Worm (Caenorhabditis elegans): ENCODE data around the gene Y38C1BA.4.

Y38C1BA.4 gene

DNA sequence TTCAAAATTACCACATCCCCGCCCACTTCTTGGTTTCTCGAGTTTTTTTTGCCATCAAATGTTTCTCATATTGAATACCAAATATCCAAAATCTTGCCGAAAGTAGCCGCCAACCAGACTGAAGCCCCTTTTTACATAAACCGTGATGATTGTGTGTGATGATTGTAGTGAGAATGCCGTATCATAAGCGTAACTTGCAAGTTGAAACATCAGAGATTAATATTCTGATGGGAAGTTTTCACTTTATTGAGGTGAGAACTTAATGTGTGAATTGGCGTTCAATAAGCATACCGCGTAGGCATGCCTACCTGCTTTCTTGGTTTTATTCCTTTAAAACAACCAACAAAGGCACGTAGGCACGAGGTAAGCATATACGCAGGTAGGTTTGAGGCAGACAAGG is at the start of gene Y38C1BA.4:
TSS of gene Y38C1BA.4 (plus strand) at position 301 of the 400 bp plus-strand sequence.
- TF ChIP-seq tab-1 (GFP tag; IDR thresholded peaks at IDR 0.05), result no peak
- no peak for TF ChIP-seq klf-2 (GFP tag; conservative IDR thresholded peaks at IDR 0.05)
- TF ChIP-seq cog-1 (tag; optimal IDR thresholded peaks at IDR 0.05), result no peak
- TF ChIP-seq flt-1 (GFP tag; IDR thresholded peaks at IDR 0.05), result no peak
- TF ChIP-seq ref-1 (GFP tag; conservative IDR thresholded peaks at IDR 0.05), result no peak
- TF ChIP-seq med-1 (GFP tag; optimal IDR thresholded peaks at IDR 0.05; ENCODE audit: insufficient read depth), result no peak
- TF ChIP-seq ztf-23 (GFP tag; IDR thresholded peaks at IDR 0.05), result no peak

DNA sequence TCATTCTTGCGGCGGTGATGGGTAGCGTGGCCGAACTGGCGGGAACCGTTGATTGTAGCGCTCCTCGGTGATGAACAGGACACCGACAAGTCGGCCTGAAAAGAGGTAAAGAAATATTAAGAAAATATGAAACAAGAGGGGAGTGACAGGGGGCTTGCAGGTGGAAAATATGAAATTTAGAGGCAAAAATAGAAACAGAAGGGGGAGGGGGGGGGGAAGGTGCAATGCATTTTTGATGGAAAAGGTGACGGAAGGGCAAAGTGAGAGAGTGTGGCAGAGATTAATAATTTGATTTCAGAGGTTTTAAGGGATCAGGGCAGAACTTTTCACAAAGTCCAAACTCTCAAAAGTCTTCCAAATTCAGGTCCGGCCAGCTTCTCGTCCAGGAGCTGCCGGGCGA is 40.1 kb upstream of the Y38C1BA.4 start, which contains the start of gene frpr-19:
TSS of gene frpr-19 (minus strand) at position 101 of the 400 bp plus-strand sequence.
- TF ChIP-seq med-1 (GFP tag; optimal IDR thresholded peaks at IDR 0.05; ENCODE audit: insufficient read depth), result no peak
- no peak for TF ChIP-seq flt-1 (GFP tag; IDR thresholded peaks at IDR 0.05)
- TF ChIP-seq cog-1 (tag; optimal IDR thresholded peaks at IDR 0.05), result no peak
- TF ChIP-seq klf-2 (GFP tag; conservative IDR thresholded peaks at IDR 0.05), result no peak
- TF ChIP-seq ref-1 (GFP tag; conservative IDR thresholded peaks at IDR 0.05), result no peak
- no peak for TF ChIP-seq tab-1 (GFP tag; IDR thresholded peaks at IDR 0.05)
- TF ChIP-seq ztf-23 (GFP tag; IDR thresholded peaks at IDR 0.05), result no peak

DNA sequence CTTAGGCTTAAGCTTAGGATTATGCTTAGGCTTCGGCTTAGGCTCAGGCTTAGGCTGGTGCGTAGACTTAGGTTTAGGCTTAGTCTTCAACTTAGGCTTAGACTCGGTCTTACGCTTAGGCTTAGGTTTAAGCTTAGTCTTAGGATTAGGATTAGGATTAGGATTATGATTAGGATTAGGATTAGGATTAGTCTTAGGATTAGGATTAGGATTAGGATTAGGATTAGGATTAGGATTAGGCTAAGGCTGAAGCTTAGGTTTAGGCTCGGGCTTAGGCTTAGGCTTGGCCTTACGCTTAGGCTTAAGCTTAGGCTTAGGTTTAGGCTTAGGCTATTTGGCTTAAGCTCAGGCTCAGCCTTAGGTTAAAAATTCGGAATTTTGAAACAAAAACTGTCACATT is 36.5 kb upstream of the Y38C1BA.4 start:
- TF ChIP-seq klf-2 (GFP tag; conservative IDR thresholded peaks at IDR 0.05) (no peak), tab-1 (GFP tag; IDR thresholded peaks at IDR 0.05) (no peak), ztf-23 (GFP tag; IDR thresholded peaks at IDR 0.05) (no peak), ref-1 (GFP tag; conservative IDR thresholded peaks at IDR 0.05) (no peak), med-1 (GFP tag; optimal IDR thresholded peaks at IDR 0.05; ENCODE audit: insufficient read depth) (no peak), flt-1 (GFP tag; IDR thresholded peaks at IDR 0.05) (no peak), T22C8.4 (GFP tag; IDR thresholded peaks at IDR 0.05) (no peak), ztf-29 (GFP tag; IDR thresholded peaks at IDR 0.05) (0 out of 2 replicates have a peak, but pooled peaks have one; percentile 5), cog-1 (tag; optimal IDR thresholded peaks at IDR 0.05) (no peak)

DNA sequence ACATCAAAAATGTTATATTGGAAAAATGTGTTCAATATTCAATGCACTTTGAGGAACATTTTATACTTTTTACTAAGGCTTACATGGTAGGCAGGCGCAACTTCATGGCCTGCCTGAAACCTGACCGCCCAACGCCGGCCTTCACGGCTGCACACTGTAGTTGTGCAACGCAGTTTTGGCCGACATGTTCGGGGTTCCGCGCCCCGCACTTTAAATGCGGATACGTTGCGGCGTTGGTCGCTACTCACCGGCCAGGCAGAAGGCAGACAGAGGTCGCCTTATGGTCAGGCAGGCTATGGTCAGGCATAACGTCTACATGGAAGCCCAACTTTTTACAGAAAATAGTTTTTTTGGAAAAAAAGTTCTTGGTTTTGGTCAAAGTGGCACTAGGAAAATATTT is 31.0 kb upstream of the Y38C1BA.4 start:
- TF ChIP-seq med-1 (GFP tag; optimal IDR thresholded peaks at IDR 0.05; ENCODE audit: insufficient read depth) (no peak), klf-2 (GFP tag; conservative IDR thresholded peaks at IDR 0.05) (no peak), T22C8.4 (GFP tag; IDR thresholded peaks at IDR 0.05) (no peak), tab-1 (GFP tag; IDR thresholded peaks at IDR 0.05) (no peak), ref-1 (GFP tag; conservative IDR thresholded peaks at IDR 0.05) (no peak), ztf-29 (GFP tag; IDR thresholded peaks at IDR 0.05) (no peak)

DNA sequence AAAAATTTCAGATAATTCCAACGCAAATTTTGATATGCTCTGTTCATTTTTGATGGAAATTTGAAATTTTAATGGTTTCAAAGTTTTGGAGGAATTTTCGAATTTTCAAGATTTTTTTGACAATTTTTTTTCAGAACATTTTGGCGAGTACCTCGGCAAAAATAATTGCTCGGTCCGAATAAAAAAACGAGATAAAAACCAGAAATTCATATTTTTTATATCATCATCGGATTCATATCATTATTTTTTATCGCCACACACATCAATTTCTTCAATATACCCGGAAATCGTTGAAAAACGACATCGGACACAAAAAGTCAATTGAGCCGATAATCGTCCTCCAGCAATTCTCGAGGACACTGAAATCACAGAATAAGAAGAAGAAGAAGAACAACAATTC is 29.9 kb upstream of the Y38C1BA.4 start:
- TF ChIP-seq med-1 (GFP tag; optimal IDR thresholded peaks at IDR 0.05; ENCODE audit: insufficient read depth) (no peak), flt-1 (GFP tag; IDR thresholded peaks at IDR 0.05) (no peak), T22C8.4 (GFP tag; IDR thresholded peaks at IDR 0.05) (no peak), cog-1 (tag; optimal IDR thresholded peaks at IDR 0.05) (no peak), tab-1 (GFP tag; IDR thresholded peaks at IDR 0.05) (no peak), ztf-29 (GFP tag; IDR thresholded peaks at IDR 0.05) (no peak), klf-2 (GFP tag; conservative IDR thresholded peaks at IDR 0.05) (no peak), ref-1 (GFP tag; conservative IDR thresholded peaks at IDR 0.05) (no peak), ztf-23 (GFP tag; IDR thresholded peaks at IDR 0.05) (no peak)

DNA sequence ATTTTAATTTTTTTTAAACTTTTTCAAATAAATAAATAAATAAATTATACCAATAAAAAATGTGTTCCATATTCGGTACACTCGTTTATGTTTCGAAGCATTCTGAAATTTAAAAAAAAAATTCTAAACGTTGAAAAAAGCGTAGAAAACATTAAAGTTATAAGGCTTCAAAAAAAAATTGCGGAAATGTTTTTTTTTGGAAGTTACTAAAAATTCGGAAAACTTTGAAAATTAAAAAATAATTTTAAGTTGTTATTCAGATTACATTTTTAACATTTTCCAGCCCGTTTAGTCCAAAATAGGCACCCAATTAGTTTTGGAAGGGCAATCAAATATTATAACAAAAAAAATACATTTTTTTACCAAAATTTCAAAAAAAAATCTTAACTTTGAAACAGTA is 17.8 kb upstream of the Y38C1BA.4 start, which contains the start of gene Y38C1BA.1:
TSS of gene Y38C1BA.1 (minus strand) at position 101 of the 400 bp plus-strand sequence.
- TF ChIP-seq flt-1 (GFP tag; IDR thresholded peaks at IDR 0.05) (no peak), cog-1 (tag; optimal IDR thresholded peaks at IDR 0.05) (no peak), tab-1 (GFP tag; IDR thresholded peaks at IDR 0.05) (no peak), ref-1 (GFP tag; conservative IDR thresholded peaks at IDR 0.05) (no peak), klf-2 (GFP tag; conservative IDR thresholded peaks at IDR 0.05) (no peak), T22C8.4 (GFP tag; IDR thresholded peaks at IDR 0.05) (no peak), ztf-29 (GFP tag; IDR thresholded peaks at IDR 0.05) (no peak), med-1 (GFP tag; optimal IDR thresholded peaks at IDR 0.05; ENCODE audit: insufficient read depth) (no peak), ztf-23 (GFP tag; IDR thresholded peaks at IDR 0.05) (no peak)

DNA sequence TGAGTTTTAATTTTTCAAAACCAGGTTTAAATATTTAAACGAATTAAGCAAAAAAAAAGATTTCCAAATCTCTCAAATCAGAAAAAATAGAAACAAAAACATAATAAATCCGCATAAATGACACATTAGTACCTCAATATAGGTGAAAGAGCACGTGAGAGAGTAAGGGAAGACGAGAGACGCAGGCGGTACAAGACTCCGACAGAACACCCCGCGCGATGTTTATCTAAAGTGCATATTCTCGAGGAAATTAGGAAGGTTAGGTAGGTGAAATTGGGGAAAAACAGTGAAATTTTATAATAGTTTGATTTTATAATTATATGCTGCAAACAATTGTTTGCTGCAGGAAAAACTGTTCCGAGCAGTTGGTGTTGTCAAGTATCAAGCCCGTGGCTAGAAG is 17.0 kb upstream of the Y38C1BA.4 start:
- TF ChIP-seq cog-1 (tag; optimal IDR thresholded peaks at IDR 0.05), result no peak
- no peak for TF ChIP-seq flt-1 (GFP tag; IDR thresholded peaks at IDR 0.05)
- no peak for TF ChIP-seq T22C8.4 (GFP tag; IDR thresholded peaks at IDR 0.05)
- no peak for TF ChIP-seq ztf-29 (GFP tag; IDR thresholded peaks at IDR 0.05)
- no peak for TF ChIP-seq tab-1 (GFP tag; IDR thresholded peaks at IDR 0.05)
- no peak for TF ChIP-seq ztf-23 (GFP tag; IDR thresholded peaks at IDR 0.05)
- no peak for TF ChIP-seq med-1 (GFP tag; optimal IDR thresholded peaks at IDR 0.05; ENCODE audit: insufficient read depth)
- TF ChIP-seq klf-2 (GFP tag; conservative IDR thresholded peaks at IDR 0.05), result no peak
- TF ChIP-seq ref-1 (GFP tag; conservative IDR thresholded peaks at IDR 0.05), result no peak

DNA sequence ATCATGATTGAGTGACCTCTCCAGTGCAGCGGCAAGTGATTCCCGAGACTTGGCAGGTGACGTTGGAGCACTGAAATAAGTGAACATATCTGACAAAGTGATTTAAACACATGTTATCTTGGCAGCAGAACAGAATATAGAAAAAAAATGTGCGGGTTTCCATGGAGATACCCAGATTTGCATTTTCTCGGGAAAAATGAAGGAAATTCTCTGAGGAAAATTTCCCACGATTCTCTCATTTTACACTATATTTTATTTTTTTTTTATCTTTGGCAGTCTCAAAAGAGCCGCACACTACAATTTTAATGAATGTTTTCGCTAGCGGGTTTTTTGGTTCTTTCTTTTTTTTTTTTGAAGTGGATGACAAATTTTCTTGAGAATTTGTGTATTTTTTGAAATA is 7.8 kb upstream of the Y38C1BA.4 start:
- TF ChIP-seq ztf-23 (GFP tag; IDR thresholded peaks at IDR 0.05) (no peak), ztf-29 (GFP tag; IDR thresholded peaks at IDR 0.05) (no peak), ref-1 (GFP tag; conservative IDR thresholded peaks at IDR 0.05) (no peak), tab-1 (GFP tag; IDR thresholded peaks at IDR 0.05) (no peak), cog-1 (tag; optimal IDR thresholded peaks at IDR 0.05) (no peak), flt-1 (GFP tag; IDR thresholded peaks at IDR 0.05) (no peak)

DNA sequence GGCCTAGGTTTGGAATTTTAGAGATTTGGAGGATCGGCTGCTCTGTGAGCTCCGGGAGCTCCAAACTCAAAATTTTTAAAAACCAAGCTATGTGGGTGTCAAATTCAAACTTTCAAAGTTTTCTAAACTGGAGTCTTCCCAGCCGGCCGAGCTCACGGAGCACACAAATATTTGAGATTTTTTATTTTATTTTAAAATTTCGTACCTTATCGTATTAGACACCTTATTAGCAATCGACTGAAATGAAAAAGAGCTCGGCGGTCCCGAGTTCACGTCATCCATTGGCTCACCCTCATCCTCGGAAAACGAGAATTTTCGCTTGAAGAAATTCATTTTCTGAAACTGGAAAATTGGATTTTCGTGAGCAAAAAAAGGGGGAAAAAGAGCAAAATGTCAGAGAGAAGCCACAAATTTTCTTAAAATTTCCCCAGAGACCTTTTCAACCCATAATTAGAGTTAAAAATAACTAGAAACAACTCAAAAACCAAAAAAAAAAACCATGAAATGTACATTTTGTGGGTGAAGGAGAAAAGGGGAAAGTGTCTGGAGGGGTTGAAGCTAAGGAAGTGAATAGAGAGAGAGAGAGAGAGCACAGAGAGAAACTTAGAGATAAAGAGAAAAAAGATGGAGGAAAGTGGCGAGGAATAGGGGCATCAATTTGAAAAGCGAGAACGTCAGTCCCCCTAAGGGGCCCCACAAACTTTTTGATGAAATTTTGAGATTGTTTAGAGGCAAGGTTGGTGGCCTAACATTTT is 6.7 kb upstream of the Y38C1BA.4 start, which contains the start of gene snn-1:
TSS of gene snn-1 (minus strand) at position 355 of the 755 bp plus-strand sequence.
- TF ChIP-seq med-1 (GFP tag; optimal IDR thresholded peaks at IDR 0.05; ENCODE audit: insufficient read depth) (no peak), ref-1 (GFP tag; conservative IDR thresholded peaks at IDR 0.05) (no peak), T22C8.4 (GFP tag; IDR thresholded peaks at IDR 0.05) (no peak), flt-1 (GFP tag; IDR thresholded peaks at IDR 0.05) (no peak), ztf-29 (GFP tag; IDR thresholded peaks at IDR 0.05) (no peak), klf-2 (GFP tag; conservative IDR thresholded peaks at IDR 0.05) (no peak), cog-1 (tag; optimal IDR thresholded peaks at IDR 0.05) (no peak), ztf-23 (GFP tag; IDR thresholded peaks at IDR 0.05) (no peak), tab-1 (GFP tag; IDR thresholded peaks at IDR 0.05) (no peak)
